Worm (Caenorhabditis elegans) whole organism, L4 larva: ENCODE measurements around the gene srxa-10.

ENCODE experiments used
- F10B5.3 ChIP-seq: sonication (generic microtip); optimal IDR thresholded peaks from 2 replicates; lab custom pipeline; 2016; ENCODE audit warnings: mild to moderate bottlenecking, missing genetic modification characterization, missing compliant biosample characterization
- F37D6.2 ChIP-seq: sonication (generic microtip); optimal IDR thresholded peaks from 2 replicates; lab custom pipeline; 2016; ENCODE audit warnings: mild to moderate bottlenecking, missing genetic modification characterization, missing compliant biosample characterization
- Y48G9A.11 ChIP-seq: fragments of 200-800 bp; sonication (Bioruptor generic); IDR thresholded peaks from 2 replicates; pipeline ENCODE4 v1.3.6; 2022; ENCODE audit warnings: missing genetic modification reagents, missing genetic modification characterization, missing compliant biosample characterization
- Y75B8A.6 ChIP-seq: fragments of 200-800 bp; sonication (Bioruptor generic); IDR thresholded peaks from 2 replicates; pipeline ENCODE4 v1.3.6; 2022; ENCODE audit warnings: missing genetic modification reagents, missing genetic modification characterization, missing compliant biosample characterization
- ZK337.2 ChIP-seq: fragments of 200-800 bp; sonication (Bioruptor generic); IDR thresholded peaks from 2 replicates; pipeline ENCODE4 v1.3.6; 2022; ENCODE audit warnings: missing genetic modification reagents, missing genetic modification characterization, missing compliant biosample characterization
- aha-1 ChIP-seq: fragments of 150-350 bp; peaks from one replicate; lab custom pipeline; 2014; ENCODE audit warnings: missing biosample characterization, missing genetic modification characterization
- ceh-20 ChIP-seq: fragments of 200-800 bp; sonication (Bioruptor generic); IDR thresholded peaks from 2 replicates; pipeline ENCODE4 v1.3.6; 2022; ENCODE audit warnings: missing genetic modification reagents, missing genetic modification characterization, missing compliant biosample characterization
- ceh-32 ChIP-seq: sonication (generic microtip); optimal IDR thresholded peaks from 2 replicates; lab custom pipeline; 2016; ENCODE audit warnings: mild to moderate bottlenecking, missing genetic modification characterization, missing compliant biosample characterization; ENCODE audit not compliant: poor library complexity
- daf-16 ChIP-seq, 3 experiments: sonication (generic microtip); optimal IDR thresholded peaks; 2 replicates each; lab custom pipeline; 2016 to 2017; ENCODE audit warnings: missing genetic modification characterization in 3 of 3, missing genetic modification reagents in 3 of 3, mild to moderate bottlenecking in 2 of 3, missing compliant biosample characterization in 2 of 3, missing biosample characterization in 1 of 3, moderate library complexity in 1 of 3
- daf-19 ChIP-seq: fragments of 200-800 bp; sonication (Bioruptor generic); conservative IDR thresholded peaks from 2 replicates; pipeline ENCODE4 v1.3.6; 2022; ENCODE audit warnings: missing genetic modification characterization, missing compliant biosample characterization
- dpl-1 ChIP-seq: fragments of 150-350 bp; optimal IDR thresholded peaks from 2 replicates; lab custom pipeline; 2014; ENCODE audit warnings: missing biosample characterization, missing genetic modification reagents, missing genetic modification characterization
- duxl-1 ChIP-seq: sonication (generic microtip); optimal IDR thresholded peaks from 2 replicates; lab custom pipeline; 2016; ENCODE audit warnings: mild to moderate bottlenecking, missing genetic modification characterization, moderate library complexity, missing compliant biosample characterization; ENCODE audit not compliant: poor library complexity
- dve-1 ChIP-seq: sonication (generic microtip); optimal IDR thresholded peaks from 2 replicates; lab custom pipeline; 2017; ENCODE audit warnings: antibody characterized with exemption, mild to moderate bottlenecking, missing genetic modification characterization, missing compliant biosample characterization; ENCODE audit not compliant: insufficient read depth
- fos-1 ChIP-seq: fragments of 150-350 bp; optimal IDR thresholded peaks from 2 replicates; lab custom pipeline; 2014; ENCODE audit warnings: missing biosample characterization, missing genetic modification characterization
- hif-1 ChIP-seq, 2 experiments: sonication (generic microtip); optimal IDR thresholded peaks; 2 replicates each; lab custom pipeline; 2016 to 2017; ENCODE audit warnings: missing compliant biosample characterization in 2 of 2, missing genetic modification characterization in 2 of 2, missing genetic modification reagents in 2 of 2, missing genotype in 2 of 2, mild to moderate bottlenecking in 1 of 2
- hmg-1.1 ChIP-seq: fragments of 200-800 bp; sonication (Bioruptor generic); IDR thresholded peaks from 2 replicates; pipeline ENCODE4 v1.3.6; 2022; ENCODE audit warnings: missing genetic modification reagents, missing genetic modification characterization, missing compliant biosample characterization
- lin-15B ChIP-seq: fragments of 150-350 bp; sonication (generic microtip); optimal IDR thresholded peaks from 3 replicates; lab custom pipeline; 2014; ENCODE audit warnings: missing biosample characterization, missing genetic modification characterization
- lin-38 ChIP-seq: fragments of 200-800 bp; sonication (Bioruptor generic); IDR thresholded peaks from 2 replicates; pipeline ENCODE4 v1.3.6; 2022; ENCODE audit warnings: missing genetic modification reagents, missing genetic modification characterization, missing compliant biosample characterization
- lin-39 ChIP-seq: fragments of 150-350 bp; optimal IDR thresholded peaks from 2 replicates; lab custom pipeline; 2014; ENCODE audit warnings: missing biosample characterization, missing genetic modification reagents, missing genetic modification characterization
- lir-3 ChIP-seq: sonication (generic microtip); optimal IDR thresholded peaks from 2 replicates; lab custom pipeline; 2016; ENCODE audit warnings: mild to moderate bottlenecking, missing genetic modification characterization, missing compliant biosample characterization
- lsy-2 ChIP-seq, 2 experiments: fragments of 150-350 bp in 1 of 2; sonication (generic microtip) in 1 of 2; optimal IDR thresholded peaks; 2 replicates each; lab custom pipeline; 2014 to 2017; ENCODE audit warnings: missing biosample characterization in 2 of 2, missing genetic modification characterization in 2 of 2
- mep-1 ChIP-seq: fragments of 150-350 bp; sonication (generic microtip); optimal IDR thresholded peaks from 3 replicates; lab custom pipeline; 2014; ENCODE audit warnings: missing biosample characterization, missing genetic modification characterization
- mes-2 ChIP-seq: sonication (generic microtip); optimal IDR thresholded peaks from 2 replicates; lab custom pipeline; 2016; ENCODE audit warnings: missing genotype, mild to moderate bottlenecking, missing genetic modification characterization, missing compliant biosample characterization; ENCODE audit not compliant: poor library complexity, severe bottlenecking
- nhr-28 ChIP-seq: fragments of 150-350 bp; optimal IDR thresholded peaks from 2 replicates; lab custom pipeline; 2014; ENCODE audit warnings: missing biosample characterization, missing genetic modification characterization
- nhr-41 ChIP-seq: fragments of 200-800 bp; sonication (Bioruptor generic); IDR thresholded peaks from 2 replicates; pipeline ENCODE4 v1.3.6; 2022; ENCODE audit warnings: missing genetic modification reagents, missing genetic modification characterization, missing compliant biosample characterization
- pqm-1 ChIP-seq: sonication (generic microtip); optimal IDR thresholded peaks from 2 replicates; lab custom pipeline; 2017; ENCODE audit warnings: missing biosample characterization, missing genetic modification characterization
- set-16 ChIP-seq: fragments of 200-800 bp; sonication (Bioruptor generic); IDR thresholded peaks from 2 replicates; pipeline ENCODE4 v1.3.6; 2022; ENCODE audit warnings: missing genetic modification reagents, missing genetic modification characterization, missing compliant biosample characterization
- spr-1 ChIP-seq: sonication (generic microtip); optimal IDR thresholded peaks from 2 replicates; lab custom pipeline; 2016; ENCODE audit warnings: mild to moderate bottlenecking, missing genetic modification characterization, missing compliant biosample characterization
- tra-1 ChIP-seq: fragments of 200-800 bp; sonication (Bioruptor generic); IDR thresholded peaks from 2 replicates; pipeline ENCODE4 v1.3.6; 2022; ENCODE audit warnings: missing genetic modification reagents, missing genetic modification characterization, missing compliant biosample characterization
- unc-130 ChIP-seq: sonication (generic microtip); optimal IDR thresholded peaks from 2 replicates; lab custom pipeline; 2016; ENCODE audit warnings: missing genetic modification reagents, missing genetic modification characterization, missing compliant biosample characterization
- unc-39 ChIP-seq: sonication (generic microtip); optimal IDR thresholded peaks from 2 replicates; lab custom pipeline; 2017; ENCODE audit warnings: missing biosample characterization, missing genetic modification characterization
- unc-62 ChIP-seq, 3 experiments: fragments of 150-350 bp in 1 of 3; sonication (generic microtip); optimal IDR thresholded peaks in 2 of 3; peaks in 1 of 3; 1 replicate in 1 of 3; 2 replicates in 2 of 3; lab custom pipeline; 2014 to 2017; ENCODE audit warnings: missing biosample characterization in 3 of 3, missing genetic modification characterization in 3 of 3, missing genetic modification reagents in 3 of 3, missing genotype in 1 of 3
- zfp-2 ChIP-seq: sonication (generic microtip); optimal IDR thresholded peaks from 2 replicates; lab custom pipeline; 2016; ENCODE audit warnings: mild to moderate bottlenecking, missing genetic modification characterization, missing compliant biosample characterization
- zip-2 ChIP-seq: fragments of 150-350 bp; optimal IDR thresholded peaks from 2 replicates; lab custom pipeline; 2014; ENCODE audit warnings: missing biosample characterization, missing genetic modification characterization

Gene srxa-10

DNA sequence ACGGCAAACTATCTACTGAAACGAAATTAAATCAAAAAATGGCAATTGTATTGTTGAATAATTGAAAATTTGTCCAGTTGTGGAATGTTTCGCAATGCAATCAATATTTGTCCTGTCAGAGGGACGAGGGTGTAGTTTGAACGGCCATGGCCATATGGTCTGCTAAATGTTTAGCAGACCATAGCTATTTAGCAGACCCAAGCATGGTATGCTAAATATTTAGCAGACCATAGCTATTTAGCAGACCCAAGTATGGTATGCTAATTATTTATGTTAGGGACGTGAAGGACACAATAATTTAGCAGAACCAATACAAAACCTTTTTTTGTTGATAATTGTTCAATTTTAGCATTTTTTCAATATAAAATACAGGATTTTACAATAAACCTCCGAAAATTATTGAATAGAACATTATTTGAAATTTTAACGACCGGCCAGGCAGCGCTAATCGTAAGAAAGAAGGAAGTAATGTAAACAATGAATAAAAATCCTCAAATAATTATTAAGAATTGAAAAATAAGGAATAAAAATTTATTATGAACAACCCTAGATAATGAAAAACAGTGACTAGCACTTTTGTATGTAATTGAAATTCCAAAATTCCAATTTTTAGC is 8.8 kb upstream of the srxa-10 start, which contains the start of gene riok-3 (continued):
- TF ChIP-seq zfp-2 (tag; lab: Kevin White, UChicago) = no peak
- peak in 1 of 2 experiments; percentile 25 for TF ChIP-seq unc-62 (GFP tag; optimal IDR thresholded peaks at IDR 0.05 in 1 of 2; lab: Kevin White, UChicago)
- no peak for TF ChIP-seq unc-62 (tag; optimal IDR thresholded peaks at IDR 0.05; lab: Kevin White, UChicago)
- peak; percentile 1 for TF ChIP-seq dve-1 (tag; lab: Kevin White, UChicago)
- peak; percentile 12 for TF ChIP-seq nhr-28 (tag; lab: Kevin White, UChicago)
- TF ChIP-seq lin-39 (tag; lab: Kevin White, UChicago) = no peak
- peak; percentile 33 for TF ChIP-seq mep-1 (tag; lab: Kevin White, UChicago)
- no peak for TF ChIP-seq ceh-20 (GFP tag; lab: Robert Waterston, UW)
- no peak for TF ChIP-seq F10B5.3 (tag; lab: Kevin White, UChicago)

DNA sequence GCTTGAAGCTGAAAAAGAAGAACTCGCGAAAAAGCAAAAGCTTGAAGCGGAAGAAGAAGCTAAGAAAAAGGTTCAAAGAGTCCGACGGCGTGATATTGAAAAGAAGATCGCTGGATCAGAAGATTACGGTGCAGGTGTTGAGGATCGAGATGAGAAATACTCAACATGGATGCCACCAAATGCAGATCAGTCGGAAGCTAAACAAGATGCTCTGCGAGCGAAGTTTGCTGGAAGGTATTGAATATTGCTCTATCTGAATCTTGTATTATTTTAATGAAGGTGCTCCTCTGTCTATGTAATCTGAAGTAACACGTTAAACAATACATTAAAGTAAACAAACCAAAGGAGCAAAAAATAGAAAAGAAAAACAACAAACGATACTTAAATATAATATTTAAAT is 5.7 kb upstream of the srxa-10 start:
- TF ChIP-seq spr-1 (no peak), lin-15B (tag; lab: Kevin White, UChicago) (no peak), Y75B8A.6 (no peak), tra-1 (GFP tag; lab: Robert Waterston, UW) (no peak), unc-39 (tag; lab: Kevin White, UChicago) (no peak)

DNA sequence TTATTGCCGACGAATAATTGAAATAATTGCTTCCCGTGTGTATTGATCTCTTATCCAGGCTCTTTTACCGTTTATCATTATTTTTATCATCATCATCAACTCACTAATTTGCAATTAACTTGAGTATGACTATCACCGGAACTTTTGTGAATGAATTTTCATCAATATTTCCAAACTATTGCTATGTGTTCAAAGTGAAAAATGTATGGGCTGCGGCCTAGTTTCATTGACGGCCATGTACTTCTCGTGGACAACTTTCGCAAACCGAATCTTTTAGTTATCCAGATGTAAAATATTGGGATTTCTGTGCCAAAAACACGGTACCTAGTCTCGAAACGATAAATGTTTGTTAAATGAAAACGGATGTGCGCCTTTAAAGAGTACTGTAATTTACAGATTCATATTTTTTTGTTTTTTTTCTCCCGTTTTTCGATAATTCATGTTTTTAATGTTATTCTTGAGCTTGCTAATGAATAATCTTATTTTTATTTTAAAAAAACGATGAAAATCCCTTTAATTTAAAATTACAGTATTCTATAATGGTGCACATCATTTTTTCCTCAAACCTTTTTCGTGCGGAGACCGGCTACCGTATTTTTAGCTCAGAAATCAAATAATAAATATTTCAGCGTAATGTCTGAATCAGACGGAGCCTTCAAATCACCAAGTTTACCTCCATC is 2.3 kb upstream of the srxa-10 start, which contains the start of gene ZK632.2:
Gene ZK632.2, plus strand, starts transcription at position 630 of the 680 bp plus-strand sequence.
- TF ChIP-seq duxl-1 = no peak
- TF ChIP-seq daf-16 (GFP tag; optimal IDR thresholded peaks at IDR 0.05; lab: Kevin White, UChicago) = no peak
- peak; percentile 10 for TF ChIP-seq daf-16 (tag; optimal IDR thresholded peaks at IDR 0.05; lab: Kevin White, UChicago)
- no peak for TF ChIP-seq ceh-32 (tag; lab: Kevin White, UChicago)
- peak; percentile 26 for TF ChIP-seq lin-38
- TF ChIP-seq aha-1 (tag; lab: Kevin White, UChicago) = peak; percentile 68
- peak; percentile 89 for TF ChIP-seq mes-2 (tag; lab: Kevin White, UChicago)
- TF ChIP-seq lsy-2 (tag; optimal IDR thresholded peaks at IDR 0.05; lab: Kevin White, UChicago) = peak in 1 of 2 experiments; percentile 56
- TF ChIP-seq hmg-1.1 = 0 out of 2 replicates have a peak, but pooled peaks have one; percentile 8
- TF ChIP-seq daf-19 (GFP tag; lab: Robert Waterston, UW) = no peak
- no peak for TF ChIP-seq lir-3 (tag; lab: Kevin White, UChicago)
- TF ChIP-seq, all 104 proteins: peak for 6

DNA sequence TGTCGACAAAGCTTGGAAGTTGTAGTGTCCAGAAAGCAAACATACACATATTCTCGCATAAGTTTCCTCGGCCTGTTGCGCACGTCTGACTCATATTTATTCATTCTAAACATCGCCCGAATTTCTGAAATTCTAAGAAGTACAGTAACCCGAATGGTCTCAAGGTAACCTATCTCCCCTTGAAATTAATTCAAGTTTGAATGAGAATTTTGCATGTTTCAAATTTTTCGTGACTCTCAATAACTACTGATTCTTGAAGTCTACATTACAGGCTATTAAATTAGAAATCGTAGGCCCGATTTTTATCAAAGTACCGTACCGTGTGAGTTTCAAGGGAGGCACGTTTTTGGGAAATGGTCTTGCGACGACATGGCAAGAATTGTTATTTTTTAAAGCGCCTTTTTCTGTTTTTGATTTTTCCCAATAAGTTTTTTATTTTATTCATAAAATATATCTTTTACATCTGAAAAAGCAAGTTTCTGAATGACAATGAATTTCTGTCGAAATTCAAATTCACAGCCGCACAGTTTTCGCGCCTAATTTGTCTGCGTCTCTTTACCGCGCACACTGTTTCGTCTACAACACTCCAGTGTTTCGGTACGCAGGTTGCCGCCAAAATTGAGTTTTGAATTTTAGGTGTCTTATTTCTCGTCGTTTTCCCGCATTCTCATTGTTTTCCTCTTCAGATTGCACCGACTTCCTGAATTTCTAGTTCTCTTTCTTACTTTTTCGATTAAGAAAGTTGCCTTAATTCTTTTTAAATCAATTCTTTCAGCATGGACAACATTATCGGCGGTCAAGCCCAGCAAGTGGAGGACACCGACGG is 2.5 kb downstream of the srxa-10 start, which contains the start of the genes R10E11.9 and mcm-6:
Gene R10E11.9, minus strand, starts transcription at position 51 of the 826 bp plus-strand sequence.
Gene mcm-6, plus strand, starts transcription at position 776 of the 826 bp plus-strand sequence.
- no peak for TF ChIP-seq Y48G9A.11
- no peak for TF ChIP-seq daf-16 (GFP tag; optimal IDR thresholded peaks at IDR 0.05; lab: Kevin White, UChicago)
- TF ChIP-seq daf-16 (tag; optimal IDR thresholded peaks at IDR 0.05; lab: Kevin White, UChicago) = peak; percentile 23
- no peak for TF ChIP-seq zip-2 (tag; lab: Kevin White, UChicago)
- peak; percentile 70 for TF ChIP-seq nhr-28 (tag; lab: Kevin White, UChicago)
- TF ChIP-seq hif-1 (tag; optimal IDR thresholded peaks at IDR 0.05; lab: Kevin White, UChicago) = no peak
- TF ChIP-seq fos-1 (tag; lab: Kevin White, UChicago) = no peak
- TF ChIP-seq ZK337.2 = no peak
- TF ChIP-seq unc-62 (GFP tag; optimal IDR thresholded peaks at IDR 0.05 in 1 of 2; lab: Kevin White, UChicago) = peak in 1 of 2 experiments; percentile 11
- TF ChIP-seq unc-62 (tag; optimal IDR thresholded peaks at IDR 0.05; lab: Kevin White, UChicago) = no peak
- no peak for TF ChIP-seq aha-1 (tag; lab: Kevin White, UChicago)
- no peak for TF ChIP-seq F37D6.2 (tag; lab: Kevin White, UChicago)
- no peak for TF ChIP-seq dve-1 (tag; lab: Kevin White, UChicago)
- no peak for TF ChIP-seq pqm-1 (tag; lab: Kevin White, UChicago)
- peak; percentile 79 for TF ChIP-seq dpl-1 (GFP tag; lab: Kevin White, UChicago)
- TF ChIP-seq set-16 (GFP tag; lab: Robert Waterston, UW) = no peak
- no peak for TF ChIP-seq nhr-41 (GFP tag; lab: Robert Waterston, UW)
- peak; percentile 62 for TF ChIP-seq unc-130 (GFP tag; lab: Kevin White, UChicago)
- no peak for TF ChIP-seq daf-19 (GFP tag; lab: Robert Waterston, UW)
- no peak for TF ChIP-seq mep-1 (tag; lab: Kevin White, UChicago)
